Worm (Caenorhabditis elegans) whole organism, young adult: ENCODE results near the gene sek-3.

Source experiments
- T07F8.4 ChIP-seq: sonication (generic microtip); optimal IDR thresholded peaks from 2 replicates; lab custom pipeline; 2016; ENCODE audit warnings: mild to moderate bottlenecking, missing genetic modification characterization, moderate library complexity, missing compliant biosample characterization
- bed-1 ChIP-seq: fragments of 200-800 bp; sonication (Bioruptor generic); IDR thresholded peaks from 2 replicates; pipeline ENCODE4 v1.3.6; 2022; ENCODE audit warnings: missing genetic modification reagents, missing genetic modification characterization, missing compliant biosample characterization
- dox-1 ChIP-seq: fragments of 200-800 bp; sonication (Bioruptor generic); IDR thresholded peaks from 2 replicates; pipeline ENCODE4 v1.3.6; 2022; ENCODE audit warnings: missing genetic modification reagents, missing genetic modification characterization, missing compliant biosample characterization
- efl-1 ChIP-seq: fragments of 150-350 bp; optimal IDR thresholded peaks from 2 replicates; lab custom pipeline; 2014; ENCODE audit warnings: missing biosample characterization, missing genetic modification reagents, missing genetic modification characterization
- hrde-1 ChIP-seq: sonication (generic microtip); optimal IDR thresholded peaks from 2 replicates; lab custom pipeline; 2016; ENCODE audit warnings: missing genetic modification characterization, mild to moderate bottlenecking, missing compliant biosample characterization, moderate library complexity, missing genotype, missing genetic modification reagents, borderline replicate concordance
- sdz-38 ChIP-seq: sonication (generic microtip); optimal IDR thresholded peaks from 2 replicates; lab custom pipeline; 2016; ENCODE audit warnings: missing genotype, missing genetic modification characterization, missing compliant biosample characterization
- snpc-1.1 ChIP-seq: sonication (generic microtip); optimal IDR thresholded peaks from 2 replicates; lab custom pipeline; 2017; ENCODE audit warnings: missing genetic modification characterization, mild to moderate bottlenecking, missing compliant biosample characterization, antibody characterized with exemption, moderate library complexity, missing genotype, missing genetic modification reagents; ENCODE audit not compliant: insufficient read depth
- snpc-4 ChIP-seq, 5 experiments: fragments of 150-350 bp in 1 of 5; sonication (generic microtip) in 4 of 5; optimal IDR thresholded peaks; 2 replicates each; lab custom pipeline; 2014 to 2018; ENCODE audit warnings: missing genetic modification characterization in 5 of 5, missing biosample characterization in 3 of 5, antibody characterized with exemption in 2 of 5, mild to moderate bottlenecking in 2 of 5, missing compliant biosample characterization in 2 of 5, missing genotype in 2 of 5, moderate library complexity in 2 of 5, missing genetic modification reagents in 1 of 5
- tbp1 ChIP-seq: fragments of 200-800 bp; sonication (Bioruptor generic); optimal IDR thresholded peaks from 2 replicates; lab custom pipeline; 2018; ENCODE audit warnings: mild to moderate bottlenecking, missing genetic modification characterization, missing compliant biosample characterization
- xnd-1 ChIP-seq: sonication (generic microtip); optimal IDR thresholded peaks from 2 replicates; lab custom pipeline; 2016; ENCODE audit warnings: missing genotype, missing genetic modification reagents, missing genetic modification characterization, missing compliant biosample characterization

- TF ChIP-seq T07F8.4, result no peak
- TF ChIP-seq xnd-1 (tag; lab: Kevin White, UChicago), result no peak
- TF ChIP-seq hrde-1 (tag; lab: Kevin White, UChicago), result no peak
- TF ChIP-seq snpc-1.1 (tag; lab: Kevin White, UChicago), result no peak
- no peak for TF ChIP-seq tbp1
- no peak for TF ChIP-seq efl-1 (GFP tag; lab: Kevin White, UChicago)
- no peak for TF ChIP-seq dox-1 (GFP tag; lab: Robert Waterston, UW)
- TF ChIP-seq sdz-38 (tag; lab: Kevin White, UChicago), result no peak
- no peak for TF ChIP-seq bed-1 (GFP tag; lab: Robert Waterston, UW)
- TF ChIP-seq snpc-4 (GFP tag; optimal IDR thresholded peaks at IDR 0.05; lab: Kevin White, UChicago), result no peak
- TF ChIP-seq snpc-4 (tag; optimal IDR thresholded peaks at IDR 0.05; lab: Kevin White, UChicago), result no peak
Measured at ce11 chrX:4987617-4988016, 30.1 kb upstream of the sek-3 start.
